Worm (Caenorhabditis elegans) whole organism, early embryonic: Measurements from ENCODE around the gene rab-19.

Experiments
- B0310.2 ChIP-seq: sonication (generic microtip); optimal IDR thresholded peaks from 2 replicates; lab custom pipeline; 2016; ENCODE audit warnings: mild to moderate bottlenecking, missing genetic modification characterization, missing compliant biosample characterization
- ama-1 ChIP-seq: fragments of 150-350 bp; optimal IDR thresholded peaks from 2 replicates; lab custom pipeline; 2014
- hmg-4 ChIP-seq: fragments of 200-800 bp; sonication (Bioruptor generic); optimal IDR thresholded peaks from 2 replicates; lab custom pipeline; 2018; ENCODE audit warnings: mild to moderate bottlenecking, missing genetic modification characterization, missing compliant biosample characterization
- hnd-1 ChIP-seq: sonication (generic microtip); optimal IDR thresholded peaks from 2 replicates; lab custom pipeline; 2016; ENCODE audit warnings: missing genetic modification characterization, missing compliant biosample characterization
- pes-1 ChIP-seq: fragments of 200-800 bp; sonication (Bioruptor generic); IDR thresholded peaks from 2 replicates; pipeline ENCODE4 v1.3.6; 2022; ENCODE audit warnings: missing genetic modification reagents, missing genetic modification characterization, missing compliant biosample characterization
- tra-4 ChIP-seq: sonication (generic microtip); optimal IDR thresholded peaks from 2 replicates; lab custom pipeline; 2017; ENCODE audit warnings: missing genetic modification characterization, missing compliant biosample characterization

DNA sequence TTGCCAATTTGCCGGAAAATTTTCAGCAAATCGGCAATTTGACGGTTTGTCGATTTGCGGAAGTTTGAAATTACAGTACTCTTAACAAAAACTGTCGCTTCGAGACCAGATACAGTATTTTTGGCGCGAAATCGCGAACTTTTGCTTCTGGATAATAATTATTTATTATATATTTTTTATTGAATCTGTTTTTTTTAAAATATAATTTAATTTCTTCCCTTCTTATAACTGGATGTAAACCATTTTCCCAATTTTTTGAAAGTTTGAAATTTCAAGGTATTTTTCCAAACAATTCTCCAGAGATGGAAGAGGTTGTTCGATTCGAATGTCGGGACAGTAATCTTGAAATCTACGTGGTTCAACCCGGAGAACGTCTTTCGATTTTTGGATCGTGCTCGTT is 38.0 kb upstream of the rab-19 start, which contains the start of gene nol-9:
- no peak for TF ChIP-seq ama-1 (lab: Kevin White, UChicago)
- TF ChIP-seq pes-1 (GFP tag; lab: Robert Waterston, UW) = no peak
- TF ChIP-seq hnd-1 (tag; lab: Kevin White, UChicago) = no peak
- no peak for TF ChIP-seq tra-4
- TF ChIP-seq hmg-4 (GFP tag; lab: Kevin White, UChicago) = no peak
- TF ChIP-seq B0310.2 (tag; lab: Kevin White, UChicago) = no peak
